Fruit fly (Drosophila melanogaster) whole organism, embryonic: ENCODE results near the gene CG34244.
A peak's percentile ranks its signal among the peaks of the same experiment; 100 is the strongest.

Experiments
- Bdp1 ChIP-seq: fragments of 200-800 bp; sonication (Bioruptor generic); optimal IDR thresholded peaks from 3 replicates; lab custom pipeline; 2016; ENCODE audit warnings: missing biosample characterization, missing genetic modification characterization
- CG10654 ChIP-seq: fragments of 200-800 bp; sonication (Bioruptor generic); optimal IDR thresholded peaks from 2 replicates; lab custom pipeline; 2016; ENCODE audit warnings: missing biosample characterization, missing genetic modification characterization
- CG10979 ChIP-seq: fragments of 200-800 bp; sonication (Bioruptor generic); optimal IDR thresholded peaks from 2 replicates; lab custom pipeline; 2018; ENCODE audit warnings: missing biosample characterization, mild to moderate bottlenecking, missing genetic modification characterization, moderate library complexity
- CG12219 ChIP-seq: fragments of 200-800 bp; sonication (Bioruptor generic); optimal IDR thresholded peaks from 3 replicates; lab custom pipeline; 2018; ENCODE audit warnings: missing biosample characterization, mild to moderate bottlenecking, missing genetic modification characterization
- CG12769 ChIP-seq: fragments of 200-800 bp; sonication (Bioruptor generic); optimal IDR thresholded peaks from 2 replicates; lab custom pipeline; 2019; ENCODE audit warnings: missing biosample characterization, mild to moderate bottlenecking, missing genetic modification characterization, moderate library complexity
- CG13287 ChIP-seq: fragments of 200-800 bp; sonication (Bioruptor generic); IDR thresholded peaks from 2 replicates; pipeline ENCODE4 v1.3.6; 2022; ENCODE audit warnings: missing biosample characterization, missing genetic modification characterization; ENCODE audit not compliant: partially characterized antibody
- CG13894 ChIP-seq: fragments of 200-800 bp; sonication (Bioruptor generic); optimal IDR thresholded peaks from 3 replicates; lab custom pipeline; 2018; ENCODE audit warnings: missing biosample characterization, mild to moderate bottlenecking, missing genetic modification characterization, moderate library complexity
- CG17328 ChIP-seq: fragments of 200-800 bp; sonication (Bioruptor generic); IDR thresholded peaks from 2 replicates; pipeline ENCODE4 v1.3.6; 2022; ENCODE audit warnings: missing biosample characterization, missing genetic modification characterization
- CG17802 ChIP-seq: fragments of 200-800 bp; sonication (Bioruptor generic); optimal IDR thresholded peaks from 2 replicates; lab custom pipeline; 2018; ENCODE audit warnings: missing biosample characterization, mild to moderate bottlenecking, missing genetic modification characterization, moderate library complexity
- CG3065 ChIP-seq: fragments of 200-800 bp; sonication (Bioruptor generic); optimal IDR thresholded peaks from 2 replicates; lab custom pipeline; 2016; ENCODE audit warnings: missing biosample characterization, missing genetic modification characterization
- CG31365 ChIP-seq: fragments of 200-800 bp; sonication (Bioruptor generic); optimal IDR thresholded peaks from 2 replicates; lab custom pipeline; 2018; ENCODE audit warnings: missing biosample characterization, mild to moderate bottlenecking, missing genetic modification characterization
- CG31441 ChIP-seq: fragments of 200-800 bp; sonication (Bioruptor generic); IDR thresholded peaks from 2 replicates; pipeline ENCODE4 v1.3.6; 2022; ENCODE audit warnings: missing biosample characterization, missing genetic modification characterization
- CG3163 ChIP-seq: fragments of 200-800 bp; sonication (Bioruptor generic); optimal IDR thresholded peaks from 3 replicates; lab custom pipeline; 2016; ENCODE audit warnings: missing biosample characterization, missing genetic modification characterization
- CG33213 ChIP-seq: fragments of 200-800 bp; sonication (Bioruptor generic); optimal IDR thresholded peaks from 3 replicates; lab custom pipeline; 2016; ENCODE audit warnings: missing biosample characterization, missing genetic modification characterization
- CG5953 ChIP-seq: fragments of 200-800 bp; sonication (Bioruptor generic); IDR thresholded peaks from 2 replicates; pipeline ENCODE4 v1.3.6; 2022; ENCODE audit warnings: missing biosample characterization, missing genetic modification characterization
- CG6175 ChIP-seq: fragments of 200-800 bp; sonication (Bioruptor generic); IDR thresholded peaks from 3 replicates; pipeline ENCODE4 v1.3.6; 2022; ENCODE audit warnings: missing biosample characterization, missing genetic modification characterization
- CG6272 ChIP-seq: fragments of 200-800 bp; sonication (Bioruptor generic); IDR thresholded peaks from 2 replicates; pipeline ENCODE4 v1.3.6; 2022; ENCODE audit warnings: missing biosample characterization, missing genetic modification characterization
- CG6765 ChIP-seq: fragments of 200-800 bp; sonication (Bioruptor generic); optimal IDR thresholded peaks from 3 replicates; lab custom pipeline; 2017; ENCODE audit warnings: missing biosample characterization, mild to moderate bottlenecking, missing genetic modification characterization
- CG8290 ChIP-seq, 3 experiments: fragments of 200-800 bp; sonication (Bioruptor generic); optimal IDR thresholded peaks; 2 replicates each; lab custom pipeline; 2016 to 2019; ENCODE audit warnings: missing biosample characterization in 3 of 3, missing genetic modification characterization in 3 of 3, mild to moderate bottlenecking in 2 of 3, moderate library complexity in 1 of 3
- CG8388 ChIP-seq: fragments of 200-800 bp; sonication (Bioruptor generic); optimal IDR thresholded peaks from 2 replicates; lab custom pipeline; 2019; ENCODE audit warnings: missing biosample characterization, mild to moderate bottlenecking, missing genetic modification characterization, moderate library complexity
- CG9437 ChIP-seq: fragments of 200-800 bp; sonication (Bioruptor generic); optimal IDR thresholded peaks from 2 replicates; lab custom pipeline; 2018; ENCODE audit warnings: missing biosample characterization, mild to moderate bottlenecking, missing genetic modification characterization
- CG9727 ChIP-seq: fragments of 200-800 bp; sonication (Bioruptor generic); optimal IDR thresholded peaks from 3 replicates; lab custom pipeline; 2017; ENCODE audit warnings: missing biosample characterization, mild to moderate bottlenecking, missing genetic modification characterization
- CG9797 ChIP-seq: fragments of 200-800 bp; sonication (Bioruptor generic); optimal IDR thresholded peaks from 3 replicates; lab custom pipeline; 2018; ENCODE audit warnings: missing biosample characterization, mild to moderate bottlenecking, missing genetic modification characterization
- CHES-1-like ChIP-seq: fragments of 200-800 bp; sonication (Bioruptor generic); optimal IDR thresholded peaks from 2 replicates; lab custom pipeline; 2016; ENCODE audit warnings: missing biosample characterization, missing genetic modification characterization
- Dad ChIP-seq: fragments of 200-800 bp; sonication (Bioruptor generic); optimal IDR thresholded peaks from 3 replicates; lab custom pipeline; 2016; ENCODE audit warnings: missing biosample characterization, missing genetic modification characterization
- Dp ChIP-seq: fragments of 200-800 bp; sonication (Bioruptor generic); optimal IDR thresholded peaks from 2 replicates; lab custom pipeline; 2018; ENCODE audit warnings: missing biosample characterization, mild to moderate bottlenecking, missing genetic modification characterization, moderate library complexity
- Drgx ChIP-seq: fragments of 200-800 bp; sonication (Bioruptor generic); IDR thresholded peaks from 2 replicates; pipeline ENCODE4 v1.3.6; 2022; ENCODE audit warnings: missing biosample characterization, missing genetic modification characterization
- Ets97D ChIP-seq: fragments of 200-800 bp; sonication (Bioruptor generic); optimal IDR thresholded peaks from 3 replicates; lab custom pipeline; 2016; ENCODE audit warnings: missing biosample characterization, missing genetic modification characterization
- HLHmδ ChIP-seq: fragments of 200-800 bp; sonication (Bioruptor generic); optimal IDR thresholded peaks from 2 replicates; lab custom pipeline; 2018; ENCODE audit warnings: missing biosample characterization, mild to moderate bottlenecking, missing genetic modification characterization, moderate library complexity
- Hand ChIP-seq: fragments of 200-800 bp; sonication (Bioruptor generic); optimal IDR thresholded peaks from 2 replicates; lab custom pipeline; 2017; ENCODE audit warnings: mild to moderate bottlenecking, missing biosample characterization, missing genetic modification reagents, missing genetic modification characterization
- Hr51 ChIP-seq, 2 experiments: fragments of 200-800 bp; sonication (Bioruptor generic); optimal IDR thresholded peaks; 2 replicates in 1 of 2; 3 replicates in 1 of 2; lab custom pipeline; 2016 to 2018; ENCODE audit warnings: missing biosample characterization in 2 of 2, missing genetic modification characterization in 2 of 2, mild to moderate bottlenecking in 1 of 2, moderate library complexity in 1 of 2
- Lhr ChIP-seq: fragments of 200-800 bp; sonication (Bioruptor generic); optimal IDR thresholded peaks from 3 replicates; lab custom pipeline; 2017; ENCODE audit warnings: mild to moderate bottlenecking, missing biosample characterization, missing genetic modification reagents, missing genetic modification characterization
- NfI ChIP-seq: fragments of 200-800 bp; sonication (Bioruptor generic); optimal IDR thresholded peaks from 3 replicates; lab custom pipeline; 2018; ENCODE audit warnings: missing biosample characterization, mild to moderate bottlenecking, missing genetic modification characterization, moderate library complexity
- PHDP ChIP-seq: fragments of 200-800 bp; sonication (Bioruptor generic); optimal IDR thresholded peaks from 3 replicates; lab custom pipeline; 2018; ENCODE audit warnings: missing biosample characterization, mild to moderate bottlenecking, missing genetic modification characterization, moderate library complexity
- Xbp1 ChIP-seq: fragments of 200-800 bp; sonication (Bioruptor generic); optimal IDR thresholded peaks from 3 replicates; lab custom pipeline; 2016; ENCODE audit warnings: missing biosample characterization, mild to moderate bottlenecking, missing genetic modification characterization
- YL-1 ChIP-seq: fragments of 200-800 bp; sonication (Bioruptor generic); optimal IDR thresholded peaks from 3 replicates; lab custom pipeline; 2017; ENCODE audit warnings: missing biosample characterization, mild to moderate bottlenecking, missing genetic modification characterization
- bbx ChIP-seq: fragments of 200-800 bp; sonication (Bioruptor generic); IDR thresholded peaks from 2 replicates; pipeline ENCODE4 v1.3.6; 2022; ENCODE audit warnings: missing biosample characterization, missing genetic modification characterization; ENCODE audit not compliant: partially characterized antibody
- dmrt99B ChIP-seq: fragments of 200-800 bp; sonication (Bioruptor generic); optimal IDR thresholded peaks from 2 replicates; lab custom pipeline; 2018; ENCODE audit warnings: missing biosample characterization, mild to moderate bottlenecking, missing genetic modification characterization, moderate library complexity
- emc ChIP-seq: fragments of 200-800 bp; sonication (Bioruptor generic); optimal IDR thresholded peaks from 2 replicates; lab custom pipeline; 2016; ENCODE audit warnings: missing biosample characterization, missing genetic modification characterization
- exex ChIP-seq: fragments of 200-800 bp; sonication (Bioruptor generic); optimal IDR thresholded peaks from 4 replicates; lab custom pipeline; 2018; ENCODE audit warnings: missing biosample characterization, mild to moderate bottlenecking, missing genetic modification characterization, moderate library complexity
- gsb-n ChIP-seq: fragments of 200-800 bp; sonication (Bioruptor generic); optimal IDR thresholded peaks from 3 replicates; lab custom pipeline; 2018; ENCODE audit warnings: missing biosample characterization, mild to moderate bottlenecking, missing genetic modification characterization
- odd ChIP-seq: fragments of 200-800 bp; sonication (Bioruptor generic); optimal IDR thresholded peaks from 2 replicates; lab custom pipeline; 2017; ENCODE audit warnings: missing biosample characterization, mild to moderate bottlenecking, missing genetic modification characterization
- onecut ChIP-seq: fragments of 200-800 bp; sonication (Bioruptor generic); IDR thresholded peaks from 2 replicates; pipeline ENCODE4 v1.3.6; 2022; ENCODE audit warnings: missing biosample characterization, missing genetic modification characterization
- tap ChIP-seq: fragments of 200-800 bp; optimal IDR thresholded peaks from 3 replicates; lab custom pipeline; 2019; ENCODE audit warnings: missing biosample characterization, mild to moderate bottlenecking, missing genetic modification characterization, moderate library complexity
- tx ChIP-seq: fragments of 200-800 bp; sonication (Bioruptor generic); optimal IDR thresholded peaks from 2 replicates; lab custom pipeline; 2016; ENCODE audit warnings: missing biosample characterization, missing genetic modification characterization
- wek ChIP-seq: fragments of 200-800 bp; sonication (Bioruptor generic); optimal IDR thresholded peaks from 3 replicates; lab custom pipeline; 2018; ENCODE audit warnings: missing biosample characterization, mild to moderate bottlenecking, missing genetic modification characterization, moderate library complexity
- zfh2 ChIP-seq: fragments of 200-800 bp; sonication (Bioruptor generic); optimal IDR thresholded peaks from 2 replicates; lab custom pipeline; 2016; ENCODE audit warnings: missing biosample characterization, missing genetic modification characterization

CG34244 gene

dm6 chr3L:14190625-14191475 is 44.9 kb downstream of the CG34244 start, which contains the start of gene nuf (continued):
- TF ChIP-seq NfI (GFP tag; lab: Kevin White, UChicago) (peak; percentile 34), CG8388 (peak; percentile 7), Hr51 (GFP tag; optimal IDR thresholded peaks at IDR 0.05; lab: Kevin White, UChicago) (peak in 1 of 2 experiments; percentile 11), Lhr (GFP tag; lab: Kevin White, UChicago) (peak; percentile 72), CG10654 (no peak), CG9437 (GFP tag; lab: Kevin White, UChicago) (peak; percentile 3), odd (peak; percentile 56), CHES-1-like (GFP tag; lab: Kevin White, UChicago) (peak; percentile 37), CG3163 (GFP tag; lab: Kevin White, UChicago) (peak; percentile 33), CG13894 (tag; lab: Kevin White, UChicago) (peak; percentile 82), CG12219 (peak; percentile 39), CG6765 (peak; percentile 83), dmrt99B (tag; lab: Kevin White, UChicago) (peak; percentile 50), CG12769 (tag; lab: Kevin White, UChicago) (peak; percentile 24), Xbp1 (GFP tag; lab: Kevin White, UChicago) (no peak), emc (no peak), Bdp1 (GFP tag; lab: Kevin White, UChicago) (no peak), CG9797 (GFP tag; lab: Kevin White, UChicago) (peak; percentile 71), CG31365 (tag; lab: Kevin White, UChicago) (peak; percentile 57), CG13287 (peak; percentile 35; the same call in 1 of the 2 replicates), CG17802 (tag; lab: Kevin White, UChicago) (no peak), CG17328 (GFP tag; lab: Robert Waterston, UW) (peak; percentile 65), CG31441 (GFP tag; lab: Robert Waterston, UW) (peak; percentile 34; the same call in 1 of the 2 replicates), HLHmδ (GFP tag; lab: Kevin White, UChicago) (peak; percentile 90), Dad (peak; percentile 7), YL-1 (GFP tag; lab: Kevin White, UChicago) (peak; percentile 17), CG6272 (GFP tag; lab: Robert Waterston, UW) (no peak), bbx (GFP tag; lab: Robert Waterston, UW) (peak; percentile 62), CG33213 (GFP tag; lab: Kevin White, UChicago) (peak; percentile 80), onecut (GFP tag; lab: Robert Waterston, UW) (peak; percentile 54), Dp (GFP tag; lab: Kevin White, UChicago) (peak; percentile 53), wek (GFP tag; lab: Kevin White, UChicago) (peak; percentile 60), Hand (GFP tag; lab: Kevin White, UChicago) (peak; percentile 44), gsb-n (tag; lab: Kevin White, UChicago) (peak; percentile 16), CG5953 (GFP tag; lab: Robert Waterston, UW) (peak; percentile 46; the same call in 1 of the 2 replicates), CG8290 (GFP tag; optimal IDR thresholded peaks at IDR 0.05; lab: Kevin White, UChicago) (no peak), CG8290 (tag; optimal IDR thresholded peaks at IDR 0.05; lab: Kevin White, UChicago) (peak; percentile 0 to 72), PHDP (tag; lab: Kevin White, UChicago) (peak; percentile 51), tx (no peak), CG10979 (tag; lab: Kevin White, UChicago) (peak; percentile 18), CG3065 (GFP tag; lab: Kevin White, UChicago) (no peak), CG6175 (GFP tag; lab: Robert Waterston, UW) (peak; percentile 16; the same call in 1 of the 3 replicates), Ets97D (GFP tag; lab: Kevin White, UChicago) (peak; percentile 88), tap (tag; lab: Kevin White, UChicago) (no peak), Drgx (GFP tag; lab: Robert Waterston, UW) (peak; percentile 18; the same call in 1 of the 2 replicates), exex (tag; lab: Kevin White, UChicago) (no peak), zfh2 (no peak), CG9727 (GFP tag; lab: Kevin White, UChicago) (peak; percentile 49)
